Fruit fly (Drosophila melanogaster): ENCODE results near the gene OtopLa.
A peak's percentile ranks its signal among the peaks of the same experiment; 100 is the strongest.

OtopLa gene

DNA sequence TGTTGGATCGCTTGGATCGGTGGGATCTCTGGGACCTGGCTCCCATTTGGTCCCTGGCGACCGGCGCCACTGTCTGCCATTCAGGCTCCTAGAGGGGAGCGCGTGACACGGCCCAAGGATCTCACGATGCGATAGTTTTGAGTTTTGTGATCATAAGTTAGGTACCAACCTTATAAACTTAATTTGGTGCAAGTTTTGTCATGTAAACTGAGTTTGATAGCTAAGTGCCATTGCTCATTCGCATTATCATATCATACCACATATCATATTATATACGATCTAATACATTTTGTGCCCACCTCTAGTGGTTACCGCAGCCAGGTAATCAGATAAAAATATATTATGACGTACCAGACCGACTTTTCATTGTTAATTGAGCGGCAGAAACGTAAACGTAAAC is 47.7 kb upstream of the OtopLa start (continued):
- peak; percentile 65 for TF ChIP-seq vnd (GFP tag; IDR thresholded peaks at IDR 0.05; ENCODE audit: partially characterized antibody)
- TF ChIP-seq CG13424 (tag; optimal IDR thresholded peaks at IDR 0.05) = no peak
- TF ChIP-seq row (GFP tag; IDR thresholded peaks at IDR 0.05) = no peak; the same call in 2 of the 3 replicates
- TF ChIP-seq prd (optimal IDR thresholded peaks at IDR 0.05) = no peak
- TF ChIP-seq prd (GFP tag; IDR thresholded peaks at IDR 0.05) = no peak
- no peak for TF ChIP-seq sisA (GFP tag; IDR thresholded peaks at IDR 0.05)
- no peak for TF ChIP-seq lilli (GFP tag; optimal IDR thresholded peaks at IDR 0.05)
- TF ChIP-seq MESR4 (GFP tag; optimal IDR thresholded peaks at IDR 0.05) = no peak
- TF ChIP-seq danr (GFP tag; IDR thresholded peaks at IDR 0.05) = no peak
- TF ChIP-seq CG16813 (GFP tag; IDR thresholded peaks at IDR 0.05; ENCODE audit: partially characterized antibody) = peak; percentile 82
- no peak for TF ChIP-seq CG10654 (GFP tag; optimal IDR thresholded peaks at IDR 0.05)
- TF ChIP-seq CoRest (tag; optimal IDR thresholded peaks at IDR 0.05) = no peak
- no peak for TF ChIP-seq CG11398 (GFP tag; optimal IDR thresholded peaks at IDR 0.05)
- no peak for TF ChIP-seq slp2 (GFP tag; optimal IDR thresholded peaks at IDR 0.05)
- TF ChIP-seq CG1792 (GFP tag; optimal IDR thresholded peaks at IDR 0.05) = no peak
- no peak for TF ChIP-seq CG31441 (GFP tag; IDR thresholded peaks at IDR 0.05)
- TF ChIP-seq ato (GFP tag; IDR thresholded peaks at IDR 0.05; ENCODE audit: partially characterized antibody) = no peak
- no peak for TF ChIP-seq B-H1 (GFP tag; IDR thresholded peaks at IDR 0.05)
- TF ChIP-seq CG3995 (GFP tag; optimal IDR thresholded peaks at IDR 0.05) = no peak
- peak; percentile 80 for TF ChIP-seq CG18262 (tag; optimal IDR thresholded peaks at IDR 0.05)
- TF ChIP-seq CkIIα-i1 (GFP tag; IDR thresholded peaks at IDR 0.05) = no peak
- TF ChIP-seq CG13624 (GFP tag; optimal IDR thresholded peaks at IDR 0.05) = no peak
- peak; percentile 87 for TF ChIP-seq Dll (GFP tag; IDR thresholded peaks at IDR 0.05; ENCODE audit: partially characterized antibody)
- TF ChIP-seq ken (GFP tag; IDR thresholded peaks at IDR 0.05) = no peak; the same call in 2 of the 3 replicates
- no peak for TF ChIP-seq Tbp (GFP tag; optimal IDR thresholded peaks at IDR 0.05)
- no peak for TF ChIP-seq CG10209 (GFP tag; optimal IDR thresholded peaks at IDR 0.05)
- TF ChIP-seq CG30431 (GFP tag; optimal IDR thresholded peaks at IDR 0.05) = no peak
- no peak for TF ChIP-seq ems (GFP tag; optimal IDR thresholded peaks at IDR 0.05)
- TF ChIP-seq zf30C (GFP tag; optimal IDR thresholded peaks at IDR 0.05) = no peak
- TF ChIP-seq Antp (GFP tag; optimal IDR thresholded peaks at IDR 0.05) = no peak
- no peak for TF ChIP-seq CG6854 (GFP tag; optimal IDR thresholded peaks at IDR 0.05)
- TF ChIP-seq inv (GFP tag; IDR thresholded peaks at IDR 0.05; ENCODE audit: partially characterized antibody) = peak; percentile 52; the same call in 1 of the 2 replicates
- TF ChIP-seq Sry-δ (GFP tag; optimal IDR thresholded peaks at IDR 0.05) = peak; percentile 64
- TF ChIP-seq Hr39 (optimal IDR thresholded peaks at IDR 0.05) = no peak
- TF ChIP-seq ro (GFP tag; IDR thresholded peaks at IDR 0.05) = no peak
- no peak for TF ChIP-seq unpg (GFP tag; optimal IDR thresholded peaks at IDR 0.05)
- no peak for TF ChIP-seq ind (GFP tag; optimal IDR thresholded peaks at IDR 0.05)
- no peak for TF ChIP-seq B-H2 (GFP tag; optimal IDR thresholded peaks at IDR 0.05)
- no peak for TF ChIP-seq wor (GFP tag; IDR thresholded peaks at IDR 0.05)
- no peak for TF ChIP-seq ttk (GFP tag; IDR thresholded peaks at IDR 0.05)
- no peak for TF ChIP-seq CG3065 (GFP tag; optimal IDR thresholded peaks at IDR 0.05)
- TF ChIP-seq Aef1 (GFP tag; IDR thresholded peaks at IDR 0.05) = no peak
- TF ChIP-seq HLH3B (GFP tag; IDR thresholded peaks at IDR 0.05) = no peak
- TF ChIP-seq Poxn (GFP tag; IDR thresholded peaks at IDR 0.05) = no peak
- TF ChIP-seq CG9727 (GFP tag; optimal IDR thresholded peaks at IDR 0.05) = no peak
- TF ChIP-seq MTF-1 (GFP tag; optimal IDR thresholded peaks at IDR 0.05; ENCODE audit: borderline replicate concordance) = no peak
- TF ChIP-seq gcm2 (GFP tag; optimal IDR thresholded peaks at IDR 0.05) = no peak
- no peak for TF ChIP-seq toy (GFP tag; IDR thresholded peaks at IDR 0.05)
- no peak for TF ChIP-seq CG31224 (GFP tag; IDR thresholded peaks at IDR 0.05)
- no peak for TF ChIP-seq stc (GFP tag; IDR thresholded peaks at IDR 0.05)
- TF ChIP-seq CG9932 (GFP tag; IDR thresholded peaks at IDR 0.05) = no peak
- TF ChIP-seq gfzf (GFP tag; optimal IDR thresholded peaks at IDR 0.05) = no peak
- TF ChIP-seq CG14860 (GFP tag; IDR thresholded peaks at IDR 0.05; ENCODE audit: partially characterized antibody) = peak; percentile 52; the same call in 2 of the 3 replicates
